Worm (Caenorhabditis elegans) whole organism, early embryonic: ENCODE data around the gene nspf-2.

Experiments used
- B0310.2 ChIP-seq: sonication (generic microtip); optimal IDR thresholded peaks from 2 replicates; lab custom pipeline; 2016; ENCODE audit warnings: mild to moderate bottlenecking, missing genetic modification characterization, missing compliant biosample characterization
- F13C5.2 ChIP-seq: sonication (generic microtip); optimal IDR thresholded peaks from 2 replicates; lab custom pipeline; 2017; ENCODE audit warnings: mild to moderate bottlenecking, missing genetic modification characterization, inconsistent platforms, missing compliant biosample characterization
- ama-1 ChIP-seq: fragments of 150-350 bp; optimal IDR thresholded peaks from 2 replicates; lab custom pipeline; 2014
- ceh-36 ChIP-seq: sonication (generic microtip); optimal IDR thresholded peaks from 2 replicates; lab custom pipeline; 2016; ENCODE audit warnings: missing genetic modification characterization, inconsistent platforms, missing compliant biosample characterization
- ets-7 ChIP-seq: sonication (generic microtip); optimal IDR thresholded peaks from 2 replicates; lab custom pipeline; 2016; ENCODE audit warnings: missing genotype, missing genetic modification characterization, missing compliant biosample characterization
- flt-1 ChIP-seq: fragments of 200-800 bp; sonication (Bioruptor generic); IDR thresholded peaks from 2 replicates; pipeline ENCODE4 v1.3.6; 2022; ENCODE audit warnings: missing genetic modification characterization, missing compliant biosample characterization
- hmbx-1 ChIP-seq: sonication (generic microtip); optimal IDR thresholded peaks from 2 replicates; lab custom pipeline; 2016; ENCODE audit warnings: mild to moderate bottlenecking, missing genetic modification characterization, missing compliant biosample characterization
- hmg-4 ChIP-seq: fragments of 200-800 bp; sonication (Bioruptor generic); optimal IDR thresholded peaks from 2 replicates; lab custom pipeline; 2018; ENCODE audit warnings: mild to moderate bottlenecking, missing genetic modification characterization, missing compliant biosample characterization
- scrt-1 ChIP-seq: fragments of 200-800 bp; sonication (Bioruptor generic); IDR thresholded peaks from 2 replicates; pipeline ENCODE4 v1.3.6; 2022; ENCODE audit warnings: missing genetic modification characterization, missing compliant biosample characterization
- sea-1 ChIP-seq: fragments of 200-800 bp; sonication (Bioruptor generic); conservative IDR thresholded peaks from 2 replicates; pipeline ENCODE4 v1.3.6; 2022; ENCODE audit warnings: missing genetic modification characterization, missing compliant biosample characterization
- tbx-11 ChIP-seq: fragments of 200-800 bp; sonication (Bioruptor generic); IDR thresholded peaks from 2 replicates; pipeline ENCODE4 v1.3.6; 2022; ENCODE audit warnings: missing genetic modification characterization, missing compliant biosample characterization
- tra-4 ChIP-seq: sonication (generic microtip); optimal IDR thresholded peaks from 2 replicates; lab custom pipeline; 2017; ENCODE audit warnings: missing genetic modification characterization, missing compliant biosample characterization

ce11 chrII:2735644-2736043, 46.9 kb downstream of the nspf-2 start:
- TF ChIP-seq hmg-4 (no peak), ama-1 (lab: Kevin White, UChicago) (no peak), ets-7 (tag; lab: Kevin White, UChicago) (no peak), flt-1 (GFP tag; lab: Robert Waterston, UW) (no peak), tbx-11 (GFP tag; lab: Robert Waterston, UW) (no peak), B0310.2 (tag; lab: Kevin White, UChicago) (no peak), ceh-36 (tag; lab: Kevin White, UChicago) (no peak), tra-4 (tag; lab: Kevin White, UChicago) (no peak), scrt-1 (GFP tag; lab: Robert Waterston, UW) (no peak), F13C5.2 (tag; lab: Kevin White, UChicago) (no peak), sea-1 (no peak), hmbx-1 (no peak)
